Fruit fly (Drosophila melanogaster) Kc167 (cell line): ENCODE results near the gene Cul6.

Experiments used
- Sin3A ChIP-seq: fragments of >200 bp; optimal IDR thresholded peaks from 2 replicates; lab custom pipeline; 2018; ENCODE audit warnings: missing external identifiers
- h ChIP-seq: fragments of >200 bp; optimal IDR thresholded peaks from 3 replicates; lab custom pipeline; 2018; ENCODE audit warnings: missing external identifiers
- insv ChIP-seq: fragments of >200 bp; optimal IDR thresholded peaks from 3 replicates; lab custom pipeline; 2018; ENCODE audit warnings: missing external identifiers
- psq ChIP-seq: fragments of >200 bp; optimal IDR thresholded peaks from 2 replicates; lab custom pipeline; 2017; ENCODE audit warnings: missing external identifiers

DNA sequence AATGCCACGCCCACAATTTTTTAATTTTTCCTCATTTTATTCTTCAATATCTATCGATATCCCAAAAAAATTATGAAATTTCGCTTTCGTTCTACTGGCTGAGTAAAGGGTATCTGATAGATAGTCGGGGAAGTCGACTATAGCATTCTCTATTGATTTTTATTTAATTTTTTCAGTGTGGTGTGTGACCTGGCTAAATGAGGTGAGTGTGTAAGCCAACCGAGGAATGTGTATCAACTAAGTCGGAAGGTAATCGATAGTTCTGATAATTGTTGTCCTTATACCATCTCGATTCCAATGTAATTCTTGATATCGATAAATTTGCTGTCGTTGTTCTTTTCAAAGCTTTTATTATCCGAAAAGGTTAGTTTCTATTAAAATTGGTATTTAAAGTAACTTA lies 5.0 kb downstream of the Cul6 start, which contains the start of gene CG11263:
- no peak for TF ChIP-seq h (lab: Kevin White, UChicago)
- TF ChIP-seq psq (lab: Kevin White, UChicago) = no peak
- TF ChIP-seq Sin3A (lab: Kevin White, UChicago) = no peak
- no peak for TF ChIP-seq insv (lab: Kevin White, UChicago)
